Fruit fly (Drosophila melanogaster) whole organism, embryonic: ENCODE measurements around the gene mat.

Source experiments
- Adf1 ChIP-seq: fragments of 200-800 bp; sonication (Bioruptor generic); IDR thresholded peaks from 2 replicates; pipeline ENCODE4 v1.3.6; 2022; ENCODE audit warnings: missing biosample characterization, missing genetic modification characterization
- Antp ChIP-seq: fragments of 200-800 bp; sonication (Bioruptor generic); optimal IDR thresholded peaks from 3 replicates; lab custom pipeline; 2016; ENCODE audit warnings: missing biosample characterization, missing genetic modification characterization
- Atf6 ChIP-seq: fragments of 200-800 bp; sonication (Bioruptor generic); IDR thresholded peaks from 2 replicates; pipeline ENCODE4 v1.3.6; 2022; ENCODE audit warnings: missing biosample characterization, missing genetic modification characterization
- CG1024 ChIP-seq: fragments of 200-800 bp; sonication (Bioruptor generic); IDR thresholded peaks from 2 replicates; pipeline ENCODE4 v1.3.6; 2022; ENCODE audit warnings: missing biosample characterization, missing genetic modification characterization
- CG10366 ChIP-seq: fragments of 200-800 bp; sonication (Bioruptor generic); IDR thresholded peaks from 2 replicates; pipeline ENCODE4 v1.3.6; 2022; ENCODE audit warnings: missing biosample characterization, missing genetic modification characterization
- CG11456 ChIP-seq: fragments of 200-800 bp; sonication (Bioruptor generic); IDR thresholded peaks from 3 replicates; pipeline ENCODE4 v1.3.6; 2022; ENCODE audit warnings: missing biosample characterization, missing genetic modification characterization
- CG11695 ChIP-seq: fragments of 200-800 bp; sonication (Bioruptor generic); IDR thresholded peaks from 3 replicates; pipeline ENCODE4 v1.3.6; 2022; ENCODE audit warnings: missing biosample characterization, missing genetic modification characterization
- CG12219 ChIP-seq: fragments of 200-800 bp; sonication (Bioruptor generic); optimal IDR thresholded peaks from 3 replicates; lab custom pipeline; 2018; ENCODE audit warnings: missing biosample characterization, mild to moderate bottlenecking, missing genetic modification characterization
- CG13424 ChIP-seq: fragments of 200-800 bp; sonication (Bioruptor generic); optimal IDR thresholded peaks from 2 replicates; lab custom pipeline; 2019; ENCODE audit warnings: missing biosample characterization, mild to moderate bottlenecking, missing genetic modification characterization, moderate library complexity
- CG13775 ChIP-seq: fragments of 200-800 bp; sonication (Bioruptor generic); optimal IDR thresholded peaks from 3 replicates; lab custom pipeline; 2017; ENCODE audit warnings: missing biosample characterization, mild to moderate bottlenecking, missing genetic modification characterization
- CG14050 ChIP-seq: fragments of 200-800 bp; sonication (Bioruptor generic); IDR thresholded peaks from 3 replicates; pipeline ENCODE4 v1.3.6; 2022; ENCODE audit warnings: missing biosample characterization, missing genetic modification characterization
- CG15479 ChIP-seq: fragments of 200-800 bp; sonication (Bioruptor generic); optimal IDR thresholded peaks from 3 replicates; lab custom pipeline; 2019; ENCODE audit warnings: missing biosample characterization, mild to moderate bottlenecking, missing genetic modification characterization, moderate library complexity
- CG15696 ChIP-seq: fragments of 200-800 bp; sonication (Bioruptor generic); optimal IDR thresholded peaks from 2 replicates; lab custom pipeline; 2019; ENCODE audit warnings: missing biosample characterization, mild to moderate bottlenecking, missing genetic modification characterization, moderate library complexity
- CG16779 ChIP-seq: fragments of 200-800 bp; sonication (Bioruptor generic); IDR thresholded peaks from 2 replicates; pipeline ENCODE4 v1.3.6; 2022; ENCODE audit warnings: missing biosample characterization, missing genetic modification characterization
- CG18011 ChIP-seq: fragments of 200-800 bp; sonication (Bioruptor generic); optimal IDR thresholded peaks from 2 replicates; lab custom pipeline; 2017; ENCODE audit warnings: missing biosample characterization, missing genetic modification characterization, mild to moderate bottlenecking, moderate library complexity, missing genotype
- CG2116 ChIP-seq: fragments of 200-800 bp; sonication (Bioruptor generic); optimal IDR thresholded peaks from 3 replicates; lab custom pipeline; 2018; ENCODE audit warnings: missing biosample characterization, mild to moderate bottlenecking, missing genetic modification characterization
- CG2678 ChIP-seq: fragments of 200-800 bp; sonication (Bioruptor generic); optimal IDR thresholded peaks from 3 replicates; lab custom pipeline; 2019; ENCODE audit warnings: missing biosample characterization, mild to moderate bottlenecking, missing genetic modification characterization, moderate library complexity
- CG2712 ChIP-seq: fragments of 200-800 bp; optimal IDR thresholded peaks from 3 replicates; lab custom pipeline; 2019; ENCODE audit warnings: missing biosample characterization, mild to moderate bottlenecking, missing genetic modification characterization, moderate library complexity
- CG33557 ChIP-seq: fragments of 200-800 bp; sonication (Bioruptor generic); optimal IDR thresholded peaks from 2 replicates; lab custom pipeline; 2019; ENCODE audit warnings: missing biosample characterization, mild to moderate bottlenecking, missing genetic modification characterization, moderate library complexity
- CG34422 ChIP-seq: fragments of 200-800 bp; sonication (Bioruptor generic); IDR thresholded peaks from 3 replicates; pipeline ENCODE4 v1.3.6; 2022; ENCODE audit warnings: missing biosample characterization, missing genetic modification characterization
- CG3726 ChIP-seq: fragments of 200-800 bp; sonication (Bioruptor generic); IDR thresholded peaks from 3 replicates; pipeline ENCODE4, ENCODE4 v1.3.6; 2022; ENCODE audit warnings: missing biosample characterization, missing genetic modification characterization
- CG7786 ChIP-seq: fragments of 200-800 bp; sonication (Bioruptor generic); optimal IDR thresholded peaks from 2 replicates; lab custom pipeline; 2016; ENCODE audit warnings: missing biosample characterization, missing genetic modification characterization
- CG8924 ChIP-seq: fragments of 200-800 bp; optimal IDR thresholded peaks from 3 replicates; lab custom pipeline; 2019; ENCODE audit warnings: missing biosample characterization, mild to moderate bottlenecking, missing genetic modification characterization, moderate library complexity
- Chrac-16 ChIP-seq: fragments of 200-800 bp; sonication (Bioruptor generic); optimal IDR thresholded peaks from 3 replicates; lab custom pipeline; 2016; ENCODE audit warnings: missing biosample characterization, missing genetic modification characterization
- H2.0 ChIP-seq: fragments of 200-800 bp; sonication (Bioruptor generic); IDR thresholded peaks from 2 replicates; pipeline ENCODE4 v1.3.6; 2022; ENCODE audit warnings: missing biosample characterization, missing genetic modification characterization
- HLHmδ ChIP-seq: fragments of 200-800 bp; sonication (Bioruptor generic); optimal IDR thresholded peaks from 2 replicates; lab custom pipeline; 2018; ENCODE audit warnings: missing biosample characterization, mild to moderate bottlenecking, missing genetic modification characterization, moderate library complexity
- Hr3 ChIP-seq: fragments of 200-800 bp; sonication (Bioruptor generic); optimal IDR thresholded peaks from 3 replicates; lab custom pipeline; 2016; ENCODE audit warnings: missing biosample characterization, missing genetic modification characterization
- Hr78 ChIP-seq, 2 experiments: fragments of 200-800 bp in 1 of 2; fragments of >200 bp in 1 of 2; sonication (Bioruptor generic) in 1 of 2; optimal IDR thresholded peaks; 2 replicates each; lab custom pipeline; 2017 to 2019; ENCODE audit warnings: missing biosample characterization in 2 of 2, missing genetic modification characterization in 2 of 2, mild to moderate bottlenecking in 1 of 2, moderate library complexity in 1 of 2
- MTF-1 ChIP-seq: fragments of 200-800 bp; sonication (Bioruptor generic); optimal IDR thresholded peaks from 2 replicates; lab custom pipeline; 2018; ENCODE audit warnings: missing biosample characterization, mild to moderate bottlenecking, missing genetic modification characterization, borderline replicate concordance
- Max ChIP-seq: fragments of 200-800 bp; sonication (Bioruptor generic); optimal IDR thresholded peaks from 2 replicates; lab custom pipeline; 2016; ENCODE audit warnings: missing biosample characterization, mild to moderate bottlenecking, missing genetic modification characterization
- Sox102F ChIP-seq: fragments of 200-800 bp; sonication (Bioruptor generic); optimal IDR thresholded peaks from 2 replicates; lab custom pipeline; 2018; ENCODE audit warnings: missing biosample characterization, mild to moderate bottlenecking, missing genetic modification characterization, moderate library complexity
- Taf1 ChIP-seq: fragments of 200-800 bp; sonication (Bioruptor generic); IDR thresholded peaks from 2 replicates; pipeline ENCODE4 v1.3.6; 2022; ENCODE audit warnings: missing biosample characterization, missing genetic modification characterization
- Usf ChIP-seq: fragments of 200-800 bp; sonication (Bioruptor generic); optimal IDR thresholded peaks from 2 replicates; lab custom pipeline; 2017; ENCODE audit warnings: missing genotype, missing biosample characterization, missing genetic modification characterization
- Xbp1 ChIP-seq: fragments of 200-800 bp; sonication (Bioruptor generic); optimal IDR thresholded peaks from 3 replicates; lab custom pipeline; 2016; ENCODE audit warnings: missing biosample characterization, mild to moderate bottlenecking, missing genetic modification characterization
- disco-r ChIP-seq: fragments of 200-800 bp; sonication (Bioruptor generic); optimal IDR thresholded peaks from 2 replicates; lab custom pipeline; 2016; ENCODE audit warnings: missing biosample characterization, missing genetic modification characterization
- dpn ChIP-seq, 2 experiments: fragments of 200-800 bp; sonication (Bioruptor generic); optimal IDR thresholded peaks; 3 replicates each; lab custom pipeline; 2016; ENCODE audit warnings: missing biosample characterization in 2 of 2, missing genetic modification characterization in 2 of 2
- en ChIP-seq: fragments of 200-800 bp; sonication (Bioruptor generic); optimal IDR thresholded peaks from 2 replicates; lab custom pipeline; 2016; ENCODE audit warnings: missing biosample characterization, missing genetic modification characterization
- esg ChIP-seq: fragments of 200-800 bp; sonication (Bioruptor generic); conservative IDR thresholded peaks from 2 replicates; pipeline ENCODE4 v1.3.6; 2022; ENCODE audit warnings: missing biosample characterization, missing genetic modification characterization
- gfzf ChIP-seq: fragments of 200-800 bp; sonication (Bioruptor generic); optimal IDR thresholded peaks from 2 replicates; lab custom pipeline; 2016; ENCODE audit warnings: missing biosample characterization, mild to moderate bottlenecking, missing genetic modification characterization, moderate library complexity
- ham ChIP-seq: fragments of 200-800 bp; sonication (Bioruptor generic); IDR thresholded peaks from 2 replicates; pipeline ENCODE4 v1.3.6; 2022; ENCODE audit warnings: missing biosample characterization, missing genetic modification characterization
- hbn ChIP-seq: fragments of 200-800 bp; sonication (Bioruptor generic); IDR thresholded peaks from 2 replicates; pipeline ENCODE4 v1.3.6; 2022; ENCODE audit warnings: missing biosample characterization, missing genetic modification characterization; ENCODE audit not compliant: partially characterized antibody
- klu ChIP-seq: fragments of 200-800 bp; sonication (Bioruptor generic); IDR thresholded peaks from 2 replicates; pipeline ENCODE4 v1.3.6; 2022; ENCODE audit warnings: missing biosample characterization, missing genetic modification characterization
- oc ChIP-seq: fragments of 200-800 bp; sonication (Bioruptor generic); optimal IDR thresholded peaks from 2 replicates; lab custom pipeline; 2018; ENCODE audit warnings: missing biosample characterization, mild to moderate bottlenecking, missing genetic modification characterization, moderate library complexity
- ranshi ChIP-seq: fragments of 200-800 bp; sonication (Bioruptor generic); IDR thresholded peaks from 2 replicates; pipeline ENCODE4 v1.3.6; 2022; ENCODE audit warnings: missing biosample characterization, missing genetic modification characterization
- sc ChIP-seq, 3 experiments: fragments of >200 bp in 2 of 3; fragments of 200-800 bp in 1 of 3; sonication (Bioruptor generic) in 1 of 3; optimal IDR thresholded peaks; 2 replicates in 2 of 3; 3 replicates in 1 of 3; lab custom pipeline; 2017; ENCODE audit warnings: mild to moderate bottlenecking in 1 of 3, missing biosample characterization in 1 of 3, missing genetic modification characterization in 1 of 3, missing genetic modification reagents in 1 of 3
- seq ChIP-seq: fragments of 200-800 bp; sonication (Bioruptor generic); IDR thresholded peaks from 2 replicates; pipeline ENCODE4 v1.3.6; 2022; ENCODE audit warnings: missing biosample characterization, missing genetic modification characterization
- sug ChIP-seq: fragments of 200-800 bp; optimal IDR thresholded peaks from 2 replicates; lab custom pipeline; 2019; ENCODE audit warnings: missing biosample characterization, mild to moderate bottlenecking, missing genetic modification characterization, moderate library complexity
- vvl ChIP-seq: fragments of 200-800 bp; sonication (Bioruptor generic); IDR thresholded peaks from 2 replicates; pipeline ENCODE4 v1.3.6; 2022; ENCODE audit warnings: missing biosample characterization, missing genetic modification characterization
- wdn ChIP-seq: fragments of 200-800 bp; sonication (Bioruptor generic); IDR thresholded peaks from 2 replicates; pipeline ENCODE4 v1.3.6; 2022; ENCODE audit warnings: missing biosample characterization, missing genetic modification characterization
- wek ChIP-seq: fragments of 200-800 bp; sonication (Bioruptor generic); optimal IDR thresholded peaks from 3 replicates; lab custom pipeline; 2018; ENCODE audit warnings: missing biosample characterization, mild to moderate bottlenecking, missing genetic modification characterization, moderate library complexity

Gene mat

dm6 chr3L:904364-904763, 1.7 kb downstream of the mat start:
- TF ChIP-seq wdn (GFP tag; lab: Robert Waterston, UW) (no peak), dpn (GFP tag; optimal IDR thresholded peaks at IDR 0.05; lab: Kevin White, UChicago) (peak; percentile 5 to 44), Chrac-16 (GFP tag; lab: Kevin White, UChicago) (peak; percentile 46), CG2712 (tag; lab: Kevin White, UChicago) (peak; percentile 83), Max (GFP tag; lab: Kevin White, UChicago) (peak; percentile 43), oc (peak; percentile 52), CG2678 (peak; percentile 58), HLHmδ (no peak), sug (no peak), CG7786 (peak; percentile 34), Hr78 (GFP tag; optimal IDR thresholded peaks at IDR 0.05; lab: Kevin White, UChicago) (no peak), CG13775 (GFP tag; lab: Kevin White, UChicago) (peak; percentile 35), CG33557 (peak; percentile 86), CG11456 (GFP tag; lab: Robert Waterston, UW) (no peak), Taf1 (GFP tag; lab: Robert Waterston, UW) (no peak), CG13424 (tag; lab: Kevin White, UChicago) (peak; percentile 69), Atf6 (GFP tag; lab: Robert Waterston, UW) (no peak), CG16779 (GFP tag; lab: Robert Waterston, UW) (no peak), CG14050 (GFP tag; lab: Robert Waterston, UW) (no peak), en (GFP tag; lab: Kevin White, UChicago) (peak; percentile 30), CG18011 (GFP tag; lab: Kevin White, UChicago) (no peak), seq (GFP tag; lab: Robert Waterston, UW) (peak; percentile 18; the same call in 1 of the 2 replicates), CG11695 (peak; percentile 57; the same call in 1 of the 3 replicates), CG3726 (GFP tag; lab: Robert Waterston, UW) (no peak), CG15696 (tag; lab: Kevin White, UChicago) (peak; percentile 67), Adf1 (GFP tag; lab: Robert Waterston, UW) (no peak), gfzf (no peak), Xbp1 (GFP tag; lab: Kevin White, UChicago) (peak; percentile 68), CG2116 (GFP tag; lab: Kevin White, UChicago) (no peak), ranshi (GFP tag; lab: Robert Waterston, UW) (peak; percentile 65; the same call in 1 of the 2 replicates), CG8924 (tag; lab: Kevin White, UChicago) (peak; percentile 35), wek (GFP tag; lab: Kevin White, UChicago) (peak; percentile 18), klu (GFP tag; lab: Robert Waterston, UW) (no peak), Antp (GFP tag; lab: Kevin White, UChicago) (peak; percentile 72), CG10366 (GFP tag; lab: Robert Waterston, UW) (peak; percentile 48), H2.0 (GFP tag; lab: Robert Waterston, UW) (peak; percentile 37; the same call in 1 of the 2 replicates), Sox102F (GFP tag; lab: Kevin White, UChicago) (peak; percentile 53), ham (no peak), Hr3 (GFP tag; lab: Kevin White, UChicago) (peak; percentile 44), Usf (GFP tag; lab: Kevin White, UChicago) (peak; percentile 38), CG34422 (GFP tag; lab: Robert Waterston, UW) (peak; percentile 63; the same call in 2 of the 3 replicates), sc (optimal IDR thresholded peaks at IDR 0.05; lab: Kevin White, UChicago) (no peak), sc (GFP tag; optimal IDR thresholded peaks at IDR 0.05; lab: Kevin White, UChicago) (peak; percentile 49), CG12219 (peak; percentile 66), CG1024 (GFP tag; lab: Robert Waterston, UW) (peak; percentile 48; the same call in 1 of the 2 replicates), vvl (peak; percentile 68), hbn (no peak), CG15479 (GFP tag; lab: Kevin White, UChicago) (no peak), esg (peak; percentile 49; the same call in 1 of the 2 replicates), disco-r (peak; percentile 3), MTF-1 (GFP tag; lab: Kevin White, UChicago) (no peak)
